Worm (Caenorhabditis elegans) whole organism, L2 larva: ENCODE data around the gene let-716.

Experiments used
- F13H6.1 ChIP-seq: sonication (generic microtip); optimal IDR thresholded peaks from 2 replicates; lab custom pipeline; 2016; ENCODE audit warnings: missing genetic modification characterization, missing compliant biosample characterization
- lin-11 ChIP-seq: fragments of 150-350 bp; sonication (generic microtip); optimal IDR thresholded peaks from 2 replicates; lab custom pipeline; 2014; ENCODE audit warnings: missing biosample characterization, missing genetic modification characterization, inconsistent platforms, mixed read lengths
- lin-39 ChIP-seq: fragments of 150-350 bp; optimal IDR thresholded peaks from 2 replicates; lab custom pipeline; 2014; ENCODE audit warnings: missing biosample characterization, missing genetic modification reagents, missing genetic modification characterization
- lsy-2 ChIP-seq, 2 experiments: fragments of 150-350 bp in 1 of 2; sonication (generic microtip) in 1 of 2; optimal IDR thresholded peaks; 2 replicates each; lab custom pipeline; 2014 to 2017; ENCODE audit warnings: missing biosample characterization in 2 of 2, missing genetic modification characterization in 2 of 2
- mab-5 ChIP-seq: fragments of 150-350 bp; optimal IDR thresholded peaks from 2 replicates; lab custom pipeline; 2014; ENCODE audit warnings: missing biosample characterization, missing genetic modification characterization
- nhr-129 ChIP-seq: fragments of 150-350 bp; optimal IDR thresholded peaks from 2 replicates; lab custom pipeline; 2014; ENCODE audit warnings: missing biosample characterization, missing genetic modification characterization
- nhr-25 ChIP-seq: fragments of 150-350 bp; sonication (generic microtip); optimal IDR thresholded peaks from 3 replicates; lab custom pipeline; 2014; ENCODE audit warnings: missing biosample characterization, missing genetic modification characterization
- nhr-77 ChIP-seq: fragments of 150-350 bp; optimal IDR thresholded peaks from 2 replicates; lab custom pipeline; 2014; ENCODE audit warnings: missing biosample characterization, missing genetic modification characterization
- unc-62 ChIP-seq: fragments of 150-350 bp; optimal IDR thresholded peaks from 2 replicates; lab custom pipeline; 2014; ENCODE audit warnings: missing biosample characterization, missing genetic modification reagents, missing genetic modification characterization
- ztf-4 ChIP-seq: fragments of 150-350 bp; optimal IDR thresholded peaks from 2 replicates; lab custom pipeline; 2014; ENCODE audit warnings: missing biosample characterization, missing genetic modification characterization

- TF ChIP-seq lsy-2 (tag; optimal IDR thresholded peaks at IDR 0.05; lab: Kevin White, UChicago) (no peak), unc-62 (no peak), lin-39 (tag; lab: Kevin White, UChicago) (no peak), F13H6.1 (peak; percentile 14), nhr-25 (peak; percentile 66), lin-11 (tag; lab: Kevin White, UChicago) (no peak), mab-5 (tag; lab: Kevin White, UChicago) (no peak), nhr-129 (peak; percentile 40), nhr-77 (tag; lab: Kevin White, UChicago) (no peak), ztf-4 (tag; lab: Kevin White, UChicago) (no peak)
Observed at ce11 chrIII:6421973-6422511, 38.7 kb downstream of the let-716 start.
